Worm (Caenorhabditis elegans) whole organism, L4/young adult: Measurements from ENCODE around the gene iglr-2.

Source experiments
- W03F9.2 ChIP-seq: fragments of 150-350 bp; optimal IDR thresholded peaks from 2 replicates; lab custom pipeline; 2014; ENCODE audit warnings: missing biosample characterization, missing genetic modification characterization
- dao-5 ChIP-seq: sonication (generic microtip); optimal IDR thresholded peaks from 2 replicates; lab custom pipeline; 2016; ENCODE audit warnings: missing genotype, missing genetic modification characterization, moderate library complexity, missing compliant biosample characterization
- him-1 ChIP-seq: sonication (generic microtip); optimal IDR thresholded peaks from 2 replicates; lab custom pipeline; 2016; ENCODE audit warnings: missing genotype, missing genetic modification reagents, missing genetic modification characterization, missing compliant biosample characterization

DNA sequence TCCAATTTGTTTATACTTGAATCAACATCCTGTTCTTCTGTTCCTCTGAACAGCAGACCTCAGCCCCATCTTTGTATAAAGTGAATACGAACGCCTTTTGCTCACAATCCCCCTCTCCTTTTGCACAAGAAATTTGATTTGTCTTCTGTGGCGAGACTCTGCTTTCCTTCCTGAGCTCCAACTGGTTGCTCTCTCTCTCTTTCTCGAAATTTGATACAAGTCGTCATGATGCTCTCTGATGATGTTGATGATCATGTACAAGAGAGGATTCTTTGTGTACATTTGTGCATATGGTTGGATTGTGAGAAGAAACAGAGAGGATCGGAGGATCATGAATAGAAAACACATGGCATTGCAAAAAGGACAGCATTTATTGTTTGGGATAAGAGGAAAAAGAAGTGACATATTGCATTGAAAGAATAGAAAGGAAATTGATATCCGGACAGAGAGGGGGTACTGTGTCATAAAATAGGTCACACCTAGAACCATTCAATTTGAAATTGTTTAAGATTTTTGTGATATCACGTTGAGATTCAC, 30.2 kb downstream of the iglr-2 start:
- TF ChIP-seq him-1 (no peak), dao-5 (no peak), W03F9.2 (tag; lab: Kevin White, UChicago) (no peak)
